Fruit fly (Drosophila melanogaster): ENCODE results near the gene Phf5a.

Phf5a gene

dm6 chr2L:6502887-6503723, 12.5 kb upstream of the Phf5a start (continued):
- no peak for TF ChIP-seq CG15011 (GFP tag; optimal IDR thresholded peaks at IDR 0.05)
- TF ChIP-seq disco-r (GFP tag; optimal IDR thresholded peaks at IDR 0.05), result no peak
- TF ChIP-seq CG15479 (GFP tag; optimal IDR thresholded peaks at IDR 0.05), result peak; percentile 20
- TF ChIP-seq hth (optimal IDR thresholded peaks at IDR 0.05), result no peak
- no peak for TF ChIP-seq zfh2 (GFP tag; optimal IDR thresholded peaks at IDR 0.05)
- TF ChIP-seq Sox100B (GFP tag; optimal IDR thresholded peaks at IDR 0.05), result no peak
- no peak for TF ChIP-seq CG31441 (GFP tag; IDR thresholded peaks at IDR 0.05)
- TF ChIP-seq CG31388 (GFP tag; optimal IDR thresholded peaks at IDR 0.05), result no peak
- no peak for TF ChIP-seq CG2199 (GFP tag; IDR thresholded peaks at IDR 0.05)
- TF ChIP-seq lbe (GFP tag; optimal IDR thresholded peaks at IDR 0.05), result no peak
- no peak for TF ChIP-seq CG9215 (GFP tag; IDR thresholded peaks at IDR 0.05)
- TF ChIP-seq CG10267 (tag; optimal IDR thresholded peaks at IDR 0.05), result no peak
- no peak for TF ChIP-seq inv (GFP tag; IDR thresholded peaks at IDR 0.05; ENCODE audit: partially characterized antibody)
- TF ChIP-seq bcd (GFP tag; optimal IDR thresholded peaks at IDR 0.05), result no peak
- TF ChIP-seq CG8290 (GFP tag; optimal IDR thresholded peaks at IDR 0.05), result peak; percentile 54
- no peak for TF ChIP-seq CG8290 (tag; optimal IDR thresholded peaks at IDR 0.05)
- no peak for TF ChIP-seq bigmax (GFP tag; optimal IDR thresholded peaks at IDR 0.05)
- no peak for TF ChIP-seq CG7786 (GFP tag; optimal IDR thresholded peaks at IDR 0.05)
- TF ChIP-seq CG4730 (GFP tag; IDR thresholded peaks at IDR 0.05), result no peak
- TF ChIP-seq abd-A (tag; optimal IDR thresholded peaks at IDR 0.05), result no peak
- TF ChIP-seq chinmo (GFP tag; IDR thresholded peaks at IDR 0.05; ENCODE audit: partially characterized antibody), result 0 out of 4 replicates have a peak, but pooled peaks have one; percentile 23

DNA sequence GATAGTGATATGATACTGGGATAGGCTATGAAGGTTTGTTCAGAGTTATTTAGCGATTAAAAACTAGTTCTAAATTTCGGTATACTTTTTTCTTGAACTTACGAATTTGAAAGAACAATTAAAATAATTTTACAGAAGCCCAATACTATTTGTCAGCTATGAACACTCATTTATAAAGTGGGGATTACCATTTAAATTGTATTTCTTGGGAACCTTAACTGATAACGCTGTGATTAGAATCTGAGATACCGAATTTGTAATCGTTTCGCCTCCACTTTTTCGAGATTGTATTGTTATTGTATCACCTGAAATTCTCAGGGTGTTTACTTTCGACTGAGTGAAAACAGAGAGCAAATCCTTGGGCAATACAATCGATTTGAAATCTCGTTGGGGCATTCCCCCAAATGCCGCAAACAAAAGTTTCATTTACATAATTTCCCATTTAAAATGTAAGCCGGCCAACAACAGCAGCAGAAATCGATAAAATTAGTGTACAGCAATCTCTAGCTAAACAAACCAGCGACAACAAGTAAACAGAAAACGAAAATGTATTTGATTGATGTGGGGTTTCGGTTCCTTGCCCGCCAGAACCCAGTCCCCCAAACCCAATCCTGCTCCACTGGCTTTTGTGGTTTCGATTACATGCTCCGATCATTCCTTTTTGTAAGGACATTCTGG, 10.1 kb upstream of the Phf5a start:
- TF ChIP-seq fu2 (GFP tag; optimal IDR thresholded peaks at IDR 0.05) (no peak), sna (GFP tag; IDR thresholded peaks at IDR 0.05; ENCODE audit: partially characterized antibody) (no peak), CG34376 (GFP tag; optimal IDR thresholded peaks at IDR 0.05) (peak; percentile 8), CG32767 (GFP tag; IDR thresholded peaks at IDR 0.05) (peak; percentile 54; the same call in 1 of the 2 replicates), grn (GFP tag; optimal IDR thresholded peaks at IDR 0.05) (peak; percentile 75), aop (GFP tag; IDR thresholded peaks at IDR 0.05) (no peak), chn (GFP tag; optimal IDR thresholded peaks at IDR 0.05) (no peak), sug (tag; optimal IDR thresholded peaks at IDR 0.05) (peak; percentile 2), Med (GFP tag) (peak; percentile 17), exex (tag; optimal IDR thresholded peaks at IDR 0.05) (peak; percentile 62), CG7928 (GFP tag; optimal IDR thresholded peaks at IDR 0.05) (no peak), onecut (GFP tag; IDR thresholded peaks at IDR 0.05) (peak; percentile 76), CG2120 (GFP tag; optimal IDR thresholded peaks at IDR 0.05) (no peak), dan (GFP tag; IDR thresholded peaks at IDR 0.05) (no peak), bsh (GFP tag; optimal IDR thresholded peaks at IDR 0.05) (no peak), Tbp (GFP tag; optimal IDR thresholded peaks at IDR 0.05) (no peak), pb (GFP tag; optimal IDR thresholded peaks at IDR 0.05) (no peak), CG2889 (GFP tag; IDR thresholded peaks at IDR 0.05) (no peak), lab (GFP tag; optimal IDR thresholded peaks at IDR 0.05) (peak; percentile 8)
